Fruit fly (Drosophila melanogaster) whole organism, embryonic: ENCODE data around the gene MESR3.
A peak's percentile ranks its signal among the peaks of the same experiment; 100 is the strongest.

Experiments used
- Ada2b ChIP-seq: fragments of 200-800 bp; sonication (Bioruptor generic); IDR thresholded peaks from 2 replicates; pipeline ENCODE4 v1.3.6; 2022; ENCODE audit warnings: missing biosample characterization, missing genetic modification characterization
- Asciz ChIP-seq: fragments of 200-800 bp; sonication (Bioruptor generic); optimal IDR thresholded peaks from 2 replicates; lab custom pipeline; 2017; ENCODE audit warnings: missing biosample characterization, mild to moderate bottlenecking, missing genetic modification characterization, missing genetic modification reagents
- Bdp1 ChIP-seq: fragments of 200-800 bp; sonication (Bioruptor generic); optimal IDR thresholded peaks from 3 replicates; lab custom pipeline; 2016; ENCODE audit warnings: missing biosample characterization, missing genetic modification characterization
- Blimp-1 ChIP-seq: fragments of 200-800 bp; sonication (Bioruptor generic); optimal IDR thresholded peaks from 3 replicates; lab custom pipeline; 2018; ENCODE audit warnings: missing biosample characterization, missing genetic modification characterization, mild to moderate bottlenecking, moderate library complexity, missing genetic modification reagents
- CG10147 ChIP-seq: fragments of 200-800 bp; sonication (Bioruptor generic); optimal IDR thresholded peaks from 2 replicates; lab custom pipeline; 2019; ENCODE audit warnings: missing biosample characterization, mild to moderate bottlenecking, missing genetic modification characterization, moderate library complexity
- CG10209 ChIP-seq: fragments of 200-800 bp; sonication (Bioruptor generic); optimal IDR thresholded peaks from 3 replicates; lab custom pipeline; 2017; ENCODE audit warnings: missing biosample characterization, mild to moderate bottlenecking, missing genetic modification characterization, missing genetic modification reagents
- CG10366 ChIP-seq: fragments of 200-800 bp; sonication (Bioruptor generic); IDR thresholded peaks from 2 replicates; pipeline ENCODE4 v1.3.6; 2022; ENCODE audit warnings: missing biosample characterization, missing genetic modification characterization
- CG11695 ChIP-seq: fragments of 200-800 bp; sonication (Bioruptor generic); IDR thresholded peaks from 3 replicates; pipeline ENCODE4 v1.3.6; 2022; ENCODE audit warnings: missing biosample characterization, missing genetic modification characterization
- CG12219 ChIP-seq: fragments of 200-800 bp; sonication (Bioruptor generic); optimal IDR thresholded peaks from 3 replicates; lab custom pipeline; 2018; ENCODE audit warnings: missing biosample characterization, mild to moderate bottlenecking, missing genetic modification characterization
- CG12236 ChIP-seq: fragments of 200-800 bp; sonication (Bioruptor generic); optimal IDR thresholded peaks from 2 replicates; lab custom pipeline; 2016; ENCODE audit warnings: missing biosample characterization, missing genetic modification characterization
- CG12299 ChIP-seq: fragments of 200-800 bp; sonication (Bioruptor generic); optimal IDR thresholded peaks from 2 replicates; lab custom pipeline; 2018; ENCODE audit warnings: missing biosample characterization, mild to moderate bottlenecking, missing genetic modification characterization
- CG1603 ChIP-seq: fragments of 200-800 bp; sonication (Bioruptor generic); optimal IDR thresholded peaks from 2 replicates; lab custom pipeline; 2019; ENCODE audit warnings: missing biosample characterization, mild to moderate bottlenecking, missing genetic modification characterization, moderate library complexity
- CG1792 ChIP-seq: fragments of 200-800 bp; sonication (Bioruptor generic); optimal IDR thresholded peaks from 2 replicates; lab custom pipeline; 2016; ENCODE audit warnings: missing biosample characterization, missing genetic modification characterization
- CG18262 ChIP-seq: fragments of 200-800 bp; optimal IDR thresholded peaks from 3 replicates; lab custom pipeline; 2019; ENCODE audit warnings: missing biosample characterization, mild to moderate bottlenecking, missing genetic modification characterization, moderate library complexity
- CG18599 ChIP-seq: fragments of 200-800 bp; sonication (Bioruptor generic); optimal IDR thresholded peaks from 3 replicates; lab custom pipeline; 2017; ENCODE audit warnings: missing biosample characterization, missing genetic modification characterization, mild to moderate bottlenecking, moderate library complexity, missing genetic modification reagents
- CG2116 ChIP-seq: fragments of 200-800 bp; sonication (Bioruptor generic); optimal IDR thresholded peaks from 3 replicates; lab custom pipeline; 2018; ENCODE audit warnings: missing biosample characterization, mild to moderate bottlenecking, missing genetic modification characterization
- CG2129 ChIP-seq: fragments of 200-800 bp; sonication (Bioruptor generic); IDR thresholded peaks from 2 replicates; pipeline ENCODE4 v1.3.6; 2022; ENCODE audit warnings: missing biosample characterization, missing genetic modification characterization; ENCODE audit not compliant: partially characterized antibody
- CG3407 ChIP-seq: fragments of 200-800 bp; sonication (Bioruptor generic); optimal IDR thresholded peaks from 2 replicates; lab custom pipeline; 2018; ENCODE audit warnings: missing biosample characterization, mild to moderate bottlenecking, missing genetic modification characterization
- CG4404 ChIP-seq: fragments of 200-800 bp; sonication (Bioruptor generic); IDR thresholded peaks from 2 replicates; pipeline ENCODE4 v1.3.6; 2022; ENCODE audit warnings: missing biosample characterization, missing genetic modification characterization
- CG5953 ChIP-seq: fragments of 200-800 bp; sonication (Bioruptor generic); IDR thresholded peaks from 2 replicates; pipeline ENCODE4 v1.3.6; 2022; ENCODE audit warnings: missing biosample characterization, missing genetic modification characterization
- CG7928 ChIP-seq: fragments of 200-800 bp; sonication (Bioruptor generic); optimal IDR thresholded peaks from 2 replicates; lab custom pipeline; 2017; ENCODE audit warnings: missing biosample characterization, mild to moderate bottlenecking, missing genetic modification characterization
- CG9797 ChIP-seq: fragments of 200-800 bp; sonication (Bioruptor generic); optimal IDR thresholded peaks from 3 replicates; lab custom pipeline; 2018; ENCODE audit warnings: missing biosample characterization, mild to moderate bottlenecking, missing genetic modification characterization
- CG9876 ChIP-seq: fragments of 200-800 bp; sonication (Bioruptor generic); optimal IDR thresholded peaks from 2 replicates; lab custom pipeline; 2016; ENCODE audit warnings: missing biosample characterization, missing genetic modification characterization
- CG9932 ChIP-seq: fragments of 200-800 bp; sonication (Bioruptor generic); IDR thresholded peaks from 2 replicates; pipeline ENCODE4 v1.3.6; 2022; ENCODE audit warnings: missing biosample characterization, missing genetic modification characterization
- Deaf1 ChIP-seq: fragments of 200-800 bp; optimal IDR thresholded peaks from 3 replicates; lab custom pipeline; 2019; ENCODE audit warnings: missing biosample characterization, mild to moderate bottlenecking, missing genetic modification characterization, moderate library complexity
- Dip3 ChIP-seq: fragments of 200-800 bp; sonication (Bioruptor generic); optimal IDR thresholded peaks from 3 replicates; lab custom pipeline; 2016; ENCODE audit warnings: missing biosample characterization, missing genetic modification characterization
- Doc2 ChIP-seq: fragments of 200-800 bp; sonication (Bioruptor generic); IDR thresholded peaks from 2 replicates; pipeline ENCODE4 v1.3.6; 2022; ENCODE audit warnings: missing biosample characterization, missing genetic modification characterization
- E2f2 ChIP-seq: fragments of 200-800 bp; sonication (Bioruptor generic); IDR thresholded peaks from 2 replicates; pipeline ENCODE4 v1.3.6; 2022; ENCODE audit warnings: missing biosample characterization, missing genetic modification characterization
- Eip74EF ChIP-seq, 2 experiments: fragments of 200-800 bp in 1 of 2; fragments of >200 bp in 1 of 2; sonication (Bioruptor generic) in 1 of 2; optimal IDR thresholded peaks; 2 replicates each; lab custom pipeline; 2017 to 2019; ENCODE audit warnings: missing biosample characterization in 2 of 2, missing genetic modification characterization in 2 of 2, mild to moderate bottlenecking in 1 of 2, moderate library complexity in 1 of 2
- Gsc ChIP-seq: fragments of 200-800 bp; sonication (Bioruptor generic); IDR thresholded peaks from 2 replicates; pipeline ENCODE4 v1.3.6; 2022; ENCODE audit warnings: missing biosample characterization, missing genetic modification characterization
- NC2β ChIP-seq: fragments of 200-800 bp; sonication (Bioruptor generic); optimal IDR thresholded peaks from 2 replicates; lab custom pipeline; 2016; ENCODE audit warnings: missing biosample characterization, missing genetic modification characterization
- bcd ChIP-seq: fragments of 200-800 bp; sonication (Bioruptor generic); optimal IDR thresholded peaks from 2 replicates; lab custom pipeline; 2017; ENCODE audit warnings: missing biosample characterization, mild to moderate bottlenecking, missing genetic modification characterization
- bsh ChIP-seq, 2 experiments: fragments of 200-800 bp; sonication (Bioruptor generic); optimal IDR thresholded peaks; 2 replicates each; lab custom pipeline; 2017 to 2018; ENCODE audit warnings: mild to moderate bottlenecking in 2 of 2, missing biosample characterization in 2 of 2, missing genetic modification characterization in 2 of 2, moderate library complexity in 1 of 2
- cas ChIP-seq: fragments of 200-800 bp; sonication (Bioruptor generic); IDR thresholded peaks from 2 replicates; pipeline ENCODE4 v1.3.6; 2022; ENCODE audit warnings: missing biosample characterization, missing genetic modification characterization
- dm ChIP-seq: fragments of 200-800 bp; sonication (Bioruptor generic); optimal IDR thresholded peaks from 3 replicates; lab custom pipeline; 2016; ENCODE audit warnings: missing biosample characterization, missing genetic modification characterization
- dmrt11E ChIP-seq: fragments of 200-800 bp; sonication (Bioruptor generic); optimal IDR thresholded peaks from 3 replicates; lab custom pipeline; 2018; ENCODE audit warnings: missing biosample characterization, mild to moderate bottlenecking, missing genetic modification characterization, moderate library complexity
- dmrt99B ChIP-seq: fragments of 200-800 bp; sonication (Bioruptor generic); optimal IDR thresholded peaks from 2 replicates; lab custom pipeline; 2018; ENCODE audit warnings: missing biosample characterization, mild to moderate bottlenecking, missing genetic modification characterization, moderate library complexity
- fd3F ChIP-seq: fragments of 200-800 bp; sonication (Bioruptor generic); optimal IDR thresholded peaks from 2 replicates; lab custom pipeline; 2018; ENCODE audit warnings: missing biosample characterization, mild to moderate bottlenecking, missing genetic modification characterization, moderate library complexity
- fd96Cb ChIP-seq: fragments of 200-800 bp; sonication (Bioruptor generic); optimal IDR thresholded peaks from 2 replicates; lab custom pipeline; 2018; ENCODE audit warnings: missing biosample characterization, mild to moderate bottlenecking, missing genetic modification characterization, moderate library complexity
- fu2 ChIP-seq: fragments of 200-800 bp; sonication (Bioruptor generic); optimal IDR thresholded peaks from 2 replicates; lab custom pipeline; 2016; ENCODE audit warnings: missing biosample characterization, missing genetic modification characterization
- grn ChIP-seq: fragments of 200-800 bp; sonication (Bioruptor generic); optimal IDR thresholded peaks from 3 replicates; lab custom pipeline; 2017; ENCODE audit warnings: missing biosample characterization, missing genetic modification characterization
- her ChIP-seq: fragments of 200-800 bp; sonication (Bioruptor generic); optimal IDR thresholded peaks from 2 replicates; lab custom pipeline; 2016; ENCODE audit warnings: missing biosample characterization, missing genetic modification characterization
- ken ChIP-seq: fragments of 200-800 bp; sonication (Bioruptor generic); IDR thresholded peaks from 3 replicates; pipeline ENCODE4 v1.3.6; 2022; ENCODE audit warnings: missing biosample characterization, missing genetic modification characterization
- nau ChIP-seq: fragments of 200-800 bp; sonication (Bioruptor generic); optimal IDR thresholded peaks from 3 replicates; lab custom pipeline; 2017; ENCODE audit warnings: missing biosample characterization, mild to moderate bottlenecking, missing genetic modification characterization, missing genetic modification reagents
- nom ChIP-seq: fragments of 200-800 bp; sonication (Bioruptor generic); optimal IDR thresholded peaks from 2 replicates; lab custom pipeline; 2017; ENCODE audit warnings: missing biosample characterization, missing genetic modification characterization, mild to moderate bottlenecking, moderate library complexity, missing genetic modification reagents
- org-1 ChIP-seq: fragments of 200-800 bp; sonication (Bioruptor generic); optimal IDR thresholded peaks from 2 replicates; lab custom pipeline; 2017; ENCODE audit warnings: missing biosample characterization, missing genetic modification characterization
- phol ChIP-seq: fragments of 200-800 bp; sonication (Bioruptor generic); optimal IDR thresholded peaks from 3 replicates; lab custom pipeline; 2018; ENCODE audit warnings: missing biosample characterization, mild to moderate bottlenecking, missing genetic modification characterization, moderate library complexity
- row ChIP-seq: fragments of 200-800 bp; sonication (Bioruptor generic); IDR thresholded peaks from 3 replicates; pipeline ENCODE4 v1.3.6; 2022; ENCODE audit warnings: missing biosample characterization, missing genetic modification characterization
- sug ChIP-seq: fragments of 200-800 bp; optimal IDR thresholded peaks from 2 replicates; lab custom pipeline; 2019; ENCODE audit warnings: missing biosample characterization, mild to moderate bottlenecking, missing genetic modification characterization, moderate library complexity
- trh ChIP-seq: fragments of 200-800 bp; sonication (Bioruptor generic); optimal IDR thresholded peaks from 2 replicates; lab custom pipeline; 2016; ENCODE audit warnings: missing biosample characterization, missing genetic modification characterization
- yki ChIP-seq: fragments of >200 bp; optimal IDR thresholded peaks from 3 replicates; lab custom pipeline; 2018

Gene MESR3

DNA sequence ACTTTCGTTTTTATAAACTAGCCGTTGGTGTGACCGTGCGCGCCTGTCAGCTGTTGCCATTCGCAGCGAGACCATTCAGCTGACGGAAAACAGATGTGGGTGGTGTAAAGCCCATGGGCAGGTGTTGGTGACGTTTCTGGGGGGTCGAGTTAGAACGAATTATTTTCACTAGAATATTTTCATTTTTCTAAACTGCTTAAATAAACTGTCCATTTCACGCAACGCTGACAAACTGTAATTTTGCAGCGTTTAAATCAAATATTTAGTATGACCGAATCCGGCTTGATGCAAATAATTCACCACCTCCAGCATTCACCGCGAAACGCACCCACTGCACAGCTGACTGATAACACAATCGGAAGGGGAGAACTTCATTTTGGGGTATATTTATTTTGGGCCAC, 78.3 kb downstream of the MESR3 start, which contains the start of the genes CG10383 and CG10338 (continued):
- TF ChIP-seq CG10366 (GFP tag; lab: Robert Waterston, UW) (peak; percentile 89), sug (tag; lab: Kevin White, UChicago) (peak; percentile 83), Deaf1 (tag; lab: Kevin White, UChicago) (peak; percentile 41), NC2β (peak; percentile 89), Blimp-1 (GFP tag; lab: Kevin White, UChicago) (peak; percentile 92), nau (GFP tag; lab: Kevin White, UChicago) (no peak), grn (peak; percentile 22), CG1792 (GFP tag; lab: Kevin White, UChicago) (peak; percentile 82), CG5953 (peak; percentile 73), trh (GFP tag; lab: Kevin White, UChicago) (peak; percentile 61), Asciz (peak; percentile 58), CG9876 (GFP tag; lab: Kevin White, UChicago) (peak; percentile 86), phol (tag; lab: Kevin White, UChicago) (peak; percentile 83), her (peak; percentile 89), bcd (GFP tag; lab: Kevin White, UChicago) (peak; percentile 83), E2f2 (peak; percentile 78), fd96Cb (tag; lab: Kevin White, UChicago) (peak; percentile 70), ken (GFP tag; lab: Robert Waterston, UW) (peak; percentile 95), CG10209 (peak; percentile 78), Doc2 (GFP tag; lab: Robert Waterston, UW) (peak; percentile 37; the same call in 1 of the 2 replicates), org-1 (GFP tag; lab: Kevin White, UChicago) (peak; percentile 57), CG4404 (GFP tag; lab: Robert Waterston, UW) (peak; percentile 73), Bdp1 (GFP tag; lab: Kevin White, UChicago) (peak; percentile 77), Eip74EF (GFP tag; optimal IDR thresholded peaks at IDR 0.05; lab: Kevin White, UChicago) (peak in 1 of 2 experiments; percentile 63), CG2116 (GFP tag; lab: Kevin White, UChicago) (peak; percentile 73), CG7928 (GFP tag; lab: Kevin White, UChicago) (peak; percentile 31), nom (GFP tag; lab: Kevin White, UChicago) (peak; percentile 17), dm (GFP tag; lab: Kevin White, UChicago) (peak; percentile 85), cas (peak; percentile 67), CG11695 (peak; percentile 75), Dip3 (GFP tag; lab: Kevin White, UChicago) (peak; percentile 91), Ada2b (GFP tag; lab: Robert Waterston, UW) (peak; percentile 88), fu2 (peak; percentile 83), CG10147 (GFP tag; lab: Kevin White, UChicago) (peak; percentile 70), CG12236 (GFP tag; lab: Kevin White, UChicago) (peak; percentile 79), fd3F (GFP tag; lab: Kevin White, UChicago) (peak; percentile 77), CG3407 (GFP tag; lab: Kevin White, UChicago) (peak; percentile 59), yki (peak; percentile 76), CG2129 (GFP tag; lab: Robert Waterston, UW) (no peak), CG12219 (GFP tag; lab: Kevin White, UChicago) (peak; percentile 62), CG1603 (tag; lab: Kevin White, UChicago) (peak; percentile 93), row (peak; percentile 95), dmrt99B (tag; lab: Kevin White, UChicago) (peak; percentile 72), CG12299 (tag; lab: Kevin White, UChicago) (peak; percentile 76), Gsc (GFP tag; lab: Robert Waterston, UW) (peak; percentile 63), CG9932 (GFP tag; lab: Robert Waterston, UW) (peak; percentile 92), CG18262 (tag; lab: Kevin White, UChicago) (peak; percentile 73), CG18599 (GFP tag; lab: Kevin White, UChicago) (peak; percentile 92), bsh (GFP tag; optimal IDR thresholded peaks at IDR 0.05; lab: Kevin White, UChicago) (peak; percentile 26 to 78), dmrt11E (tag; lab: Kevin White, UChicago) (peak; percentile 57), CG9797 (GFP tag; lab: Kevin White, UChicago) (peak; percentile 93)
